Worm (Caenorhabditis elegans) whole organism, young adult: ENCODE measurements around the gene endu-2.

Experiments
- F39B2.1 ChIP-seq: fragments of 200-800 bp; sonication (Bioruptor generic); IDR thresholded peaks from 2 replicates; pipeline ENCODE4 v1.3.6; 2022; ENCODE audit warnings: missing genetic modification reagents, missing genetic modification characterization, missing compliant biosample characterization
- Y95B8A.8 ChIP-seq: fragments of 200-800 bp; sonication (Bioruptor generic); IDR thresholded peaks from 2 replicates; pipeline ENCODE4 v1.3.6; 2022; ENCODE audit warnings: missing genetic modification reagents, missing genetic modification characterization, missing compliant biosample characterization
- bed-1 ChIP-seq: fragments of 200-800 bp; sonication (Bioruptor generic); IDR thresholded peaks from 2 replicates; pipeline ENCODE4 v1.3.6; 2022; ENCODE audit warnings: missing genetic modification reagents, missing genetic modification characterization, missing compliant biosample characterization
- dox-1 ChIP-seq: fragments of 200-800 bp; sonication (Bioruptor generic); IDR thresholded peaks from 2 replicates; pipeline ENCODE4 v1.3.6; 2022; ENCODE audit warnings: missing genetic modification reagents, missing genetic modification characterization, missing compliant biosample characterization
- lsl-1 ChIP-seq: fragments of 200-800 bp; sonication (Bioruptor generic); optimal IDR thresholded peaks from 2 replicates; lab custom pipeline; 2018; ENCODE audit warnings: mild to moderate bottlenecking, missing genetic modification characterization, moderate library complexity, missing compliant biosample characterization
- mcd-1 ChIP-seq: fragments of 200-800 bp; sonication (Bioruptor generic); IDR thresholded peaks from 2 replicates; pipeline ENCODE4 v1.3.6; 2022; ENCODE audit warnings: missing genetic modification reagents, missing genetic modification characterization, missing compliant biosample characterization
- mel-28 ChIP-seq: sonication (generic microtip); optimal IDR thresholded peaks from 2 replicates; lab custom pipeline; 2016; ENCODE audit warnings: borderline replicate concordance, mild to moderate bottlenecking, missing genetic modification characterization, missing compliant biosample characterization
- mes-4 ChIP-seq: sonication (generic microtip); optimal IDR thresholded peaks from 2 replicates; lab custom pipeline; 2016; ENCODE audit warnings: missing genotype, missing genetic modification characterization, missing compliant biosample characterization
- nfya-2 ChIP-seq: fragments of 200-800 bp; sonication (Bioruptor generic); IDR thresholded peaks from 2 replicates; pipeline ENCODE4 v1.3.6; 2022; ENCODE audit warnings: missing genetic modification reagents, missing genetic modification characterization, missing compliant biosample characterization
- pbrm-1 ChIP-seq: fragments of 200-800 bp; sonication (Bioruptor generic); IDR thresholded peaks from 2 replicates; pipeline ENCODE4 v1.3.6; 2022; ENCODE audit warnings: missing genetic modification reagents, missing genetic modification characterization, missing compliant biosample characterization
- ztf-18 ChIP-seq: sonication (generic microtip); optimal IDR thresholded peaks from 2 replicates; lab custom pipeline; 2016; ENCODE audit warnings: missing genotype, mild to moderate bottlenecking, missing genetic modification characterization, missing compliant biosample characterization
- ztf-3 ChIP-seq: fragments of 200-800 bp; sonication (Bioruptor generic); optimal IDR thresholded peaks from 2 replicates; lab custom pipeline; 2018; ENCODE audit warnings: mild to moderate bottlenecking, missing genetic modification characterization, missing compliant biosample characterization

The endu-2 gene

ce11 chrX:8294586-8294985 lies 52.5 kb downstream of the endu-2 start, which contains the start of gene R09F10.3 (continued):
- no peak for TF ChIP-seq Y95B8A.8

- no peak for TF ChIP-seq mes-4
- TF ChIP-seq dox-1: no peak
- no peak for TF ChIP-seq mcd-1
- TF ChIP-seq F39B2.1 (GFP tag; lab: Robert Waterston, UW): no peak
- TF ChIP-seq pbrm-1 (GFP tag; lab: Robert Waterston, UW): no peak
- TF ChIP-seq ztf-18 (tag; lab: Kevin White, UChicago): no peak
- no peak for TF ChIP-seq nfya-2 (GFP tag; lab: Robert Waterston, UW)
- TF ChIP-seq mel-28 (tag; lab: Kevin White, UChicago): no peak
- no peak for TF ChIP-seq ztf-3
- TF ChIP-seq bed-1 (GFP tag; lab: Robert Waterston, UW): no peak
- no peak for TF ChIP-seq lsl-1 (GFP tag; lab: Kevin White, UChicago)
Observed at ce11 chrX:8297333-8297732, 55.2 kb downstream of the endu-2 start.
